Worm (Caenorhabditis elegans): Measurements from ENCODE around the gene T19H12.3.

DNA sequence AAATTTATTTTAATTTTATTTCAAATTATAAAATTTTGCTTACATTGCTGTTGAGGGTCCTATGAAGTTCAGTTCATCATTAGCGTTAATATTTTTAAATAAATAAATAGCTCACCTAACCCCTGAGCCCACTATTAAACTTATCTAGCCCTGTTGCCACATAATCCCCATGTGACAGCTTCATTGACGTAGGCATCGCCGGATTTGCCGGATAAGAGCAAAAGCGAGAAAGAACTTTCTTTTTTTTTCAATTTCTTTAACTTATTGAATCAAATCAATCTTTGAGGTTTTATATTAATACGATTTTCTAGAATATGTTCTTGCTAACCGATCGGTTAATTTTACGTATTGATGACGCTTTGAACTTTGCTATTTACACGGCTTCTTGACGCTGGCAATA is 33.5 kb upstream of the T19H12.3 start:
- no peak for TF ChIP-seq hnd-1 (tag; optimal IDR thresholded peaks at IDR 0.05)
- no peak for TF ChIP-seq hmg-4 (GFP tag; optimal IDR thresholded peaks at IDR 0.05)
- TF ChIP-seq ceh-13 (GFP tag; optimal IDR thresholded peaks at IDR 0.05), result no peak
- no peak for TF ChIP-seq tbx-11 (GFP tag; IDR thresholded peaks at IDR 0.05)
- TF ChIP-seq B0310.2 (tag; optimal IDR thresholded peaks at IDR 0.05), result no peak
- no peak for TF ChIP-seq ama-1 (optimal IDR thresholded peaks at IDR 0.05)
- TF ChIP-seq tbx-37 (GFP tag; conservative IDR thresholded peaks at IDR 0.05), result no peak

Data from whole organism, early embryonic.